Worm (Caenorhabditis elegans) whole organism, L4/young adult: Measurements from ENCODE around the gene eor-2.

Experiments used
- W03F9.2 ChIP-seq: fragments of 150-350 bp; optimal IDR thresholded peaks from 2 replicates; lab custom pipeline; 2014; ENCODE audit warnings: missing biosample characterization, missing genetic modification characterization
- dao-5 ChIP-seq: sonication (generic microtip); optimal IDR thresholded peaks from 2 replicates; lab custom pipeline; 2016; ENCODE audit warnings: missing genotype, missing genetic modification characterization, moderate library complexity, missing compliant biosample characterization
- him-1 ChIP-seq: sonication (generic microtip); optimal IDR thresholded peaks from 2 replicates; lab custom pipeline; 2016; ENCODE audit warnings: missing genotype, missing genetic modification reagents, missing genetic modification characterization, missing compliant biosample characterization

The eor-2 gene

ce11 chrX:14602676-14603075 lies at the start of gene eor-2:
Gene eor-2, plus strand, starts transcription at chrX:14603017.
- no peak for TF ChIP-seq dao-5 (tag; lab: Kevin White, UChicago)
- no peak for TF ChIP-seq W03F9.2 (tag; lab: Kevin White, UChicago)
- peak; percentile 23 for TF ChIP-seq him-1 (tag; lab: Kevin White, UChicago)

- TF ChIP-seq dao-5 (tag; lab: Kevin White, UChicago): no peak
- no peak for TF ChIP-seq W03F9.2 (tag; lab: Kevin White, UChicago)
- TF ChIP-seq him-1 (tag; lab: Kevin White, UChicago): no peak
These were observed 46.4 kb upstream of the eor-2 start for ce11 chrX:14556403-14556802.

DNA sequence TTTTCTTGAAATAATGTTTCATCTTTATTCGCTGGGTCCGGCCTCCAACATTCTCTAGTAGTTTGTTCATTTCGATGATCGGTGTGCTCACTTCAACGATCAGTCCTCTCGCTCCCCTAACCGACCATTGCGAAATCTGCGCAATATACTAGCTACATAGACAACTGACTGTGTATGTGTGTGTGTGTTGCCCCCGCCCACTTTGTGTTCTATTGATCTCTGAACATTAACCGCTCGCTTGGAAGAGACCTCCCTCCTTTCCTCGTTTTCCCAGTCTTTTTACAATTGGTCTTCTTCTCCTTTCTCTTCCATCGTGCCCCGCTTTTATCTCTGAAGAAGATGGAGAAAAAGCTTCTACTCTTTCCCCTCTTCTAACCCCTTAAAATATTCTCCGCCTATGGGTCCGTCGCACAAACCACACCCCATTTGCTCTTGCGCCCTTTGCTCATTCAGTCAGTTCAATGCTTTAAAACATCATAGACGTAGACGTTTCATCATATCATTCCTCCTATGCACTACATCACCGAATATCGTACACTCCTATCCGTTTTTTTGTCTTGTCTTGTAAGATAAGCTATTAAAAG lies 45.4 kb upstream of the eor-2 start:
- TF ChIP-seq him-1 (tag; lab: Kevin White, UChicago) (no peak), dao-5 (tag; lab: Kevin White, UChicago) (no peak), W03F9.2 (tag; lab: Kevin White, UChicago) (no peak)

ce11 chrX:14557936-14558554 lies 44.8 kb upstream of the eor-2 start, which contains the start of gene nhr-3:
Gene nhr-3, plus strand, starts transcription at chrX:14558504.
- TF ChIP-seq dao-5 (tag; lab: Kevin White, UChicago): no peak
- no peak for TF ChIP-seq him-1 (tag; lab: Kevin White, UChicago)
- no peak for TF ChIP-seq W03F9.2 (tag; lab: Kevin White, UChicago)

- TF ChIP-seq dao-5 (tag; lab: Kevin White, UChicago) (no peak), W03F9.2 (tag; lab: Kevin White, UChicago) (no peak), him-1 (tag; lab: Kevin White, UChicago) (no peak)
These were observed 43.7 kb upstream of the eor-2 start for ce11 chrX:14559084-14559483.

ce11 chrX:14559519-14560296 lies 43.1 kb upstream of the eor-2 start:
- TF ChIP-seq dao-5 (tag; lab: Kevin White, UChicago) (no peak), him-1 (tag; lab: Kevin White, UChicago) (no peak), W03F9.2 (tag; lab: Kevin White, UChicago) (no peak)

ce11 chrX:14560297-14560680 lies 42.5 kb upstream of the eor-2 start:
- TF ChIP-seq W03F9.2 (tag; lab: Kevin White, UChicago) (peak; percentile 78), dao-5 (tag; lab: Kevin White, UChicago) (no peak), him-1 (tag; lab: Kevin White, UChicago) (peak; percentile 61)

DNA sequence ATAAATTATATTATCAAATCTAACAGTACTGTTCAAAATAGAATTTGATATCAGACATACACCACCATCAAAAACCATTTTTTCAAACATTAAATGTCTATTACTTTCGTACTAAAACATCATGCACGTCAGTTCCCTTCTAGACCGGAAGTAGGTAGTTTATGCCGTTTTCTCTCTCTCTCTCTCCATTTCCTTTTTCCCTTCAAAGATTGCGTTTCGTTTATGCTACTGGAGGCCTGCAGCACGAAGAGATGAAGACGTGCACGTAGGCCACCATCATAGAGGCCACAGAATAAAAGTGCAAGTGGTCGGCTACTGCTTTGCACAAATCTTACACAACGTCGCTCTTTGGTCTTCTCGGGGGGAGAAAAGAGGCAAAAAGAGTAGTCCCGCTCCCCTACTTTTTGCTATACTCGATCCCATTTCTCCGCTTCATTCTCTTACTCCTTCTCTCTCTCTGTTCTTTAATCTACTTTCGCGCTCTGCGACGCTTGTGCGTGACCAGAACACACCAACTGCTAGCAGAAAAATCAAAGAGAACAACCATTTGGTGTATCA lies 41.3 kb upstream of the eor-2 start:
- TF ChIP-seq dao-5 (tag; lab: Kevin White, UChicago): no peak
- no peak for TF ChIP-seq W03F9.2 (tag; lab: Kevin White, UChicago)
- no peak for TF ChIP-seq him-1 (tag; lab: Kevin White, UChicago)

DNA sequence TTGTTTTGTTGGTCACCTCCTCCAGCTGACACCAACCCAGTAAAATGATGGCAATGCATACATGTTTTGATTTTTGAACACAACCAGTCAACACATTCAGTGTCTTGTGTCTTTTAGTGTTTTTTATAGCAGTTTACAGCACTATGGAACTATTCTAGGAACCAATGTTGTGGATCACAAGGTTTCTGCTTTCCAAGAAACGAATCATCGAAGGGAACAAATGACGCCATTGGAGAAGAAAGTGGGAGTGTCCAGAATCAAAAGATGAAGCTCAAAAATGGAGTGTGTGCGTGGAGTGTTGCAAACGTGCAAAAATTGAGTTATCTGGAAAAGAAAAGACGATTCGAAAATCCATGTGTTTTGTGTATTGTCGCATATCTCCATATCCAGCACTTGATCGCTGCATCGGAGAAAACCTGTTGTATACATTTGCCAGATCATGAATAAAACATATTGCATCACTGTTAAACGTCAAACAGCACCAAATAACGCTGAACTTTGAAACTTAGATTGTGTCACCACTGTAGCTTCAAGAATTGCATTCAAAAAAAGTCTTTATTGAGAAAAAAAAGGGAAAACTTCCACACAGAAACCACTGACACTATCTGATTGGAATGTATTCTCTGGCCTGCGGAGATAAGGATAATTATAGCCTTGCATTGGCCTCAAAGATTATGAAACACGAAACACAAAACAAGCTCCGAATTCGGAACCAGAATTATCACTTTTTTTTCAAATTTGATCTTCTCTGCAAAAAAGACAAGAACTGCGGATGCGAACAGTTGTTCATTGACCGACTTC lies 40.3 kb upstream of the eor-2 start:
- TF ChIP-seq him-1 (tag; lab: Kevin White, UChicago): no peak
- no peak for TF ChIP-seq W03F9.2 (tag; lab: Kevin White, UChicago)
- no peak for TF ChIP-seq dao-5 (tag; lab: Kevin White, UChicago)

DNA sequence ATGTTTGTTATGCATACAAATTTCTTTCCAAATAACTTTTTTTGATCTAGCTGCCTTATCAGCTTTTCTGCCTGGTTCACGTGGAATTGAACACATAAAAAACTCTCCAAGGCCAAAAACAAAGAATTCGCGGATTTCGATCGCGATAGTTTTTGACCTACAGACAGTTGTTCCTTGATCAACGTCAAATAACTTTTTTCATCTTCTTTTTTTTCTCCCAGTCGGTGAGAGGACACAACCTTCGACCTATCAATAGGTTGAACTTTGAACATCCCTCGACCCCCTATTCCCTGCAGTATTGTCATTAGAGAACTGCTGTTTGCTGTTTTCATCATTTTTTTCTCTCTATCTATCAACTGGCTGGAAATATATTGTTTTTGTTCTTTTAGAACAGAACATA lies 39.0 kb upstream of the eor-2 start:
- TF ChIP-seq W03F9.2 (tag; lab: Kevin White, UChicago) (no peak), him-1 (tag; lab: Kevin White, UChicago) (no peak), dao-5 (tag; lab: Kevin White, UChicago) (no peak)

DNA sequence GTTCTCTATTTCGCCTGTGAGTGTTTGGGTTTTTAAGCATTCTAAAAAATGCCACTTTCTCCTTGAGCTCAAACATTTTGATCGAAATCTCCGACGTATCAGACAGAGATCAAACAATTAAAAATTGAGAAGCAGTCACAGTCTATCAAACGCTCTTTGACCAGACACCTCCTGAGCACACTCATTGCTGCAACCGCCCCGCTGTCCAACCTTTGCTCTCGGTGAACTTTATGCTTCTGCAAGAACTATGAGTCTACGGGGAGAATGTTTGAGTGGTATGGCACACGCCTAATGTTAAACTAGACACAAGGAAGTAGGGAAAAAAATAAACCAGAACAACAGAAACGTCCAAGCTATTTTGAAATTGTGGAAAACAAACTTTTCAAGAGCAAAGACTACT lies 37.6 kb upstream of the eor-2 start:
- no peak for TF ChIP-seq dao-5 (tag; lab: Kevin White, UChicago)
- no peak for TF ChIP-seq W03F9.2 (tag; lab: Kevin White, UChicago)
- no peak for TF ChIP-seq him-1 (tag; lab: Kevin White, UChicago)

- TF ChIP-seq dao-5 (tag; lab: Kevin White, UChicago): no peak
- TF ChIP-seq W03F9.2 (tag; lab: Kevin White, UChicago): no peak
- no peak for TF ChIP-seq him-1 (tag; lab: Kevin White, UChicago)
These were observed 36.8 kb upstream of the eor-2 start for ce11 chrX:14566047-14566446.
